Worm (Caenorhabditis elegans) whole organism, L4/young adult: Measurements from ENCODE around the gene ugt-2.

Source experiments
- dao-5 ChIP-seq: sonication (generic microtip); optimal IDR thresholded peaks from 2 replicates; lab custom pipeline; 2016; ENCODE audit warnings: missing genotype, missing genetic modification characterization, moderate library complexity, missing compliant biosample characterization
- him-1 ChIP-seq: sonication (generic microtip); optimal IDR thresholded peaks from 2 replicates; lab custom pipeline; 2016; ENCODE audit warnings: missing genotype, missing genetic modification reagents, missing genetic modification characterization, missing compliant biosample characterization

DNA sequence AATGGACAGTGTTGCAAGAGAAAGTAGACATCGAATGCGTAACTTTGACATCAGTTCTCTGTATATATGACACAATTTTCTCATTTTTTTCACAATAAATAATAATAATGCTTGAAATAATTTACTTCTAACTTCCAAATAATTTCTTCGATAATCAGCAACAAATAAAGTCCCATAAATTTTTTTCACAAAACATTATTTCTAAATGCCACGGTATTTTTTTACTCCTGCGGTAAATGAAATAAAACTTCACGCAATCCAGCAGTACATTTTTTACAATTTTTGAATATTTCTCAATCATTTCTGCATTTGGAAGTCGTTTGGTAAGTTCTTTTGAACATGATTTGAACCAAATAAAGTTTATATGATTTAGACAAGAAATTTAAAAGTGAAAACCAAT, 14.7 kb upstream of the ugt-2 start, which contains the start of gene spe-10:
- no peak for TF ChIP-seq him-1 (tag; lab: Kevin White, UChicago)
- TF ChIP-seq dao-5 (tag; lab: Kevin White, UChicago) = no peak
